Fruit fly (Drosophila melanogaster) whole organism, embryonic: ENCODE results near the gene CG43165.

Experiments
- BtbVII ChIP-seq: fragments of 200-800 bp; sonication (Bioruptor generic); optimal IDR thresholded peaks from 3 replicates; lab custom pipeline; 2017; ENCODE audit warnings: missing biosample characterization, mild to moderate bottlenecking, missing genetic modification characterization
- CG11085 ChIP-seq: fragments of 200-800 bp; sonication (Bioruptor generic); IDR thresholded peaks from 2 replicates; pipeline ENCODE4 v1.3.6; 2022; ENCODE audit warnings: missing biosample characterization, missing genetic modification characterization
- CG12299 ChIP-seq: fragments of 200-800 bp; sonication (Bioruptor generic); optimal IDR thresholded peaks from 2 replicates; lab custom pipeline; 2018; ENCODE audit warnings: missing biosample characterization, mild to moderate bottlenecking, missing genetic modification characterization
- CG12769 ChIP-seq: fragments of 200-800 bp; sonication (Bioruptor generic); optimal IDR thresholded peaks from 2 replicates; lab custom pipeline; 2019; ENCODE audit warnings: missing biosample characterization, mild to moderate bottlenecking, missing genetic modification characterization, moderate library complexity
- CG14667 ChIP-seq: fragments of 200-800 bp; sonication (Bioruptor generic); IDR thresholded peaks from 2 replicates; pipeline ENCODE4 v1.3.6; 2022; ENCODE audit warnings: missing biosample characterization, missing genetic modification characterization
- CG14860 ChIP-seq: fragments of 200-800 bp; sonication (Bioruptor generic); IDR thresholded peaks from 3 replicates; pipeline ENCODE4 v1.3.6; 2022; ENCODE audit warnings: missing biosample characterization, missing genetic modification characterization; ENCODE audit not compliant: partially characterized antibody
- CG15269 ChIP-seq: fragments of 200-800 bp; sonication (Bioruptor generic); optimal IDR thresholded peaks from 2 replicates; lab custom pipeline; 2018; ENCODE audit warnings: missing biosample characterization, mild to moderate bottlenecking, missing genetic modification characterization, moderate library complexity
- CG17186 ChIP-seq: fragments of 200-800 bp; sonication (Bioruptor generic); optimal IDR thresholded peaks from 3 replicates; lab custom pipeline; 2017; ENCODE audit warnings: missing biosample characterization, missing genetic modification reagents, missing genetic modification characterization
- CG2116 ChIP-seq: fragments of 200-800 bp; sonication (Bioruptor generic); optimal IDR thresholded peaks from 3 replicates; lab custom pipeline; 2018; ENCODE audit warnings: missing biosample characterization, mild to moderate bottlenecking, missing genetic modification characterization
- CG2199 ChIP-seq: fragments of 200-800 bp; sonication (Bioruptor generic); IDR thresholded peaks from 3 replicates; pipeline ENCODE4 v1.3.6; 2022; ENCODE audit warnings: missing biosample characterization, missing genetic modification characterization
- CG2712 ChIP-seq: fragments of 200-800 bp; optimal IDR thresholded peaks from 3 replicates; lab custom pipeline; 2019; ENCODE audit warnings: missing biosample characterization, mild to moderate bottlenecking, missing genetic modification characterization, moderate library complexity
- CG31365 ChIP-seq: fragments of 200-800 bp; sonication (Bioruptor generic); optimal IDR thresholded peaks from 2 replicates; lab custom pipeline; 2018; ENCODE audit warnings: missing biosample characterization, mild to moderate bottlenecking, missing genetic modification characterization
- CG31388 ChIP-seq: fragments of 200-800 bp; sonication (Bioruptor generic); optimal IDR thresholded peaks from 2 replicates; lab custom pipeline; 2016; ENCODE audit warnings: missing biosample characterization, missing genetic modification characterization
- CG3163 ChIP-seq: fragments of 200-800 bp; sonication (Bioruptor generic); optimal IDR thresholded peaks from 3 replicates; lab custom pipeline; 2016; ENCODE audit warnings: missing biosample characterization, missing genetic modification characterization
- CG34376 ChIP-seq: fragments of 200-800 bp; sonication (Bioruptor generic); optimal IDR thresholded peaks from 2 replicates; lab custom pipeline; 2018; ENCODE audit warnings: missing biosample characterization, mild to moderate bottlenecking, missing genetic modification characterization
- CG4424 ChIP-seq: fragments of 200-800 bp; sonication (Bioruptor generic); optimal IDR thresholded peaks from 3 replicates; lab custom pipeline; 2016; ENCODE audit warnings: missing biosample characterization, missing genetic modification characterization
- CG4854 ChIP-seq: fragments of 200-800 bp; sonication (Bioruptor generic); optimal IDR thresholded peaks from 2 replicates; lab custom pipeline; 2016; ENCODE audit warnings: missing biosample characterization, missing genetic modification characterization, inconsistent platforms
- Deaf1 ChIP-seq: fragments of 200-800 bp; optimal IDR thresholded peaks from 3 replicates; lab custom pipeline; 2019; ENCODE audit warnings: missing biosample characterization, mild to moderate bottlenecking, missing genetic modification characterization, moderate library complexity
- Dll ChIP-seq: fragments of 200-800 bp; sonication (Bioruptor generic); IDR thresholded peaks from 4 replicates; pipeline ENCODE4 v1.3.6; 2022; ENCODE audit warnings: missing biosample characterization, missing genetic modification characterization; ENCODE audit not compliant: partially characterized antibody
- Doc2 ChIP-seq: fragments of 200-800 bp; sonication (Bioruptor generic); IDR thresholded peaks from 2 replicates; pipeline ENCODE4 v1.3.6; 2022; ENCODE audit warnings: missing biosample characterization, missing genetic modification characterization
- Dp ChIP-seq: fragments of 200-800 bp; sonication (Bioruptor generic); optimal IDR thresholded peaks from 2 replicates; lab custom pipeline; 2018; ENCODE audit warnings: missing biosample characterization, mild to moderate bottlenecking, missing genetic modification characterization, moderate library complexity
- E2f2 ChIP-seq: fragments of 200-800 bp; sonication (Bioruptor generic); IDR thresholded peaks from 2 replicates; pipeline ENCODE4 v1.3.6; 2022; ENCODE audit warnings: missing biosample characterization, missing genetic modification characterization
- Ets97D ChIP-seq: fragments of 200-800 bp; sonication (Bioruptor generic); optimal IDR thresholded peaks from 3 replicates; lab custom pipeline; 2016; ENCODE audit warnings: missing biosample characterization, missing genetic modification characterization
- HLH4C ChIP-seq: fragments of 200-800 bp; sonication (Bioruptor generic); IDR thresholded peaks from 3 replicates; pipeline ENCODE4 v1.3.6; 2022; ENCODE audit warnings: missing biosample characterization, missing genetic modification characterization; ENCODE audit not compliant: partially characterized antibody
- Hand ChIP-seq: fragments of 200-800 bp; sonication (Bioruptor generic); optimal IDR thresholded peaks from 2 replicates; lab custom pipeline; 2017; ENCODE audit warnings: mild to moderate bottlenecking, missing biosample characterization, missing genetic modification reagents, missing genetic modification characterization
- HmgD ChIP-seq: fragments of 200-800 bp; sonication (Bioruptor generic); optimal IDR thresholded peaks from 3 replicates; lab custom pipeline; 2016; ENCODE audit warnings: missing biosample characterization, missing genetic modification characterization
- Mes4 ChIP-seq: fragments of 200-800 bp; sonication (Bioruptor generic); optimal IDR thresholded peaks from 2 replicates; lab custom pipeline; 2016; ENCODE audit warnings: missing biosample characterization, missing genetic modification characterization
- Pdp1 ChIP-seq, 2 experiments: fragments of 200-800 bp; sonication (Bioruptor generic); optimal IDR thresholded peaks; 3 replicates each; lab custom pipeline; 2016; ENCODE audit warnings: missing biosample characterization in 2 of 2, missing genetic modification characterization in 2 of 2, mild to moderate bottlenecking in 1 of 2, moderate library complexity in 1 of 2
- Usf ChIP-seq: fragments of 200-800 bp; sonication (Bioruptor generic); optimal IDR thresholded peaks from 2 replicates; lab custom pipeline; 2017; ENCODE audit warnings: missing genotype, missing biosample characterization, missing genetic modification characterization
- Xbp1 ChIP-seq: fragments of 200-800 bp; sonication (Bioruptor generic); optimal IDR thresholded peaks from 3 replicates; lab custom pipeline; 2016; ENCODE audit warnings: missing biosample characterization, mild to moderate bottlenecking, missing genetic modification characterization
- ab ChIP-seq: fragments of 200-800 bp; sonication (Bioruptor generic); optimal IDR thresholded peaks from 2 replicates; lab custom pipeline; 2016; ENCODE audit warnings: missing biosample characterization, missing genetic modification characterization
- bab2 ChIP-seq: fragments of 200-800 bp; sonication (Bioruptor generic); optimal IDR thresholded peaks from 2 replicates; lab custom pipeline; 2016; ENCODE audit warnings: missing biosample characterization, missing genetic modification characterization
- dmrt11E ChIP-seq: fragments of 200-800 bp; sonication (Bioruptor generic); optimal IDR thresholded peaks from 3 replicates; lab custom pipeline; 2018; ENCODE audit warnings: missing biosample characterization, mild to moderate bottlenecking, missing genetic modification characterization, moderate library complexity
- eve ChIP-seq, 2 experiments: fragments of >200 bp; optimal IDR thresholded peaks; 2 replicates each; lab custom pipeline; 2017; ENCODE audit warnings: missing biosample characterization in 2 of 2, missing genetic modification characterization in 2 of 2
- ewg ChIP-seq: fragments of 200-800 bp; sonication (Bioruptor generic); optimal IDR thresholded peaks from 3 replicates; lab custom pipeline; 2017; ENCODE audit warnings: mild to moderate bottlenecking, missing biosample characterization, missing genetic modification reagents, missing genetic modification characterization
- grau ChIP-seq: fragments of 200-800 bp; optimal IDR thresholded peaks from 3 replicates; lab custom pipeline; 2019; ENCODE audit warnings: missing biosample characterization, mild to moderate bottlenecking, missing genetic modification characterization, moderate library complexity
- gsb ChIP-seq: fragments of 200-800 bp; sonication (Bioruptor generic); IDR thresholded peaks from 2 replicates; pipeline ENCODE4 v1.3.6; 2022; ENCODE audit warnings: missing biosample characterization, missing genetic modification characterization
- kay ChIP-seq: fragments of 200-800 bp; sonication (Bioruptor generic); optimal IDR thresholded peaks from 2 replicates; lab custom pipeline; 2016; ENCODE audit warnings: missing biosample characterization, missing genetic modification characterization
- nerfin-2 ChIP-seq: fragments of 200-800 bp; sonication (Bioruptor generic); IDR thresholded peaks from 2 replicates; pipeline ENCODE4 v1.3.6; 2022; ENCODE audit warnings: missing biosample characterization, missing genetic modification characterization; ENCODE audit not compliant: partially characterized antibody
- nmo ChIP-seq: fragments of 200-800 bp; sonication (Bioruptor generic); optimal IDR thresholded peaks from 2 replicates; lab custom pipeline; 2018; ENCODE audit warnings: missing biosample characterization, mild to moderate bottlenecking, missing genetic modification characterization, moderate library complexity
- onecut ChIP-seq: fragments of 200-800 bp; sonication (Bioruptor generic); IDR thresholded peaks from 2 replicates; pipeline ENCODE4 v1.3.6; 2022; ENCODE audit warnings: missing biosample characterization, missing genetic modification characterization
- psq ChIP-seq: fragments of 200-800 bp; sonication (Bioruptor generic); optimal IDR thresholded peaks from 2 replicates; lab custom pipeline; 2017; ENCODE audit warnings: missing biosample characterization, missing genetic modification characterization
- pzg ChIP-seq: fragments of 200-800 bp; sonication (Bioruptor generic); optimal IDR thresholded peaks from 3 replicates; lab custom pipeline; 2018; ENCODE audit warnings: missing biosample characterization, mild to moderate bottlenecking, missing genetic modification characterization, moderate library complexity
- scrt ChIP-seq: fragments of 200-800 bp; sonication (Bioruptor generic); optimal IDR thresholded peaks from 2 replicates; lab custom pipeline; 2018; ENCODE audit warnings: missing biosample characterization, mild to moderate bottlenecking, missing genetic modification characterization, moderate library complexity
- vvl ChIP-seq: fragments of 200-800 bp; sonication (Bioruptor generic); IDR thresholded peaks from 2 replicates; pipeline ENCODE4 v1.3.6; 2022; ENCODE audit warnings: missing biosample characterization, missing genetic modification characterization

Gene CG43165

DNA sequence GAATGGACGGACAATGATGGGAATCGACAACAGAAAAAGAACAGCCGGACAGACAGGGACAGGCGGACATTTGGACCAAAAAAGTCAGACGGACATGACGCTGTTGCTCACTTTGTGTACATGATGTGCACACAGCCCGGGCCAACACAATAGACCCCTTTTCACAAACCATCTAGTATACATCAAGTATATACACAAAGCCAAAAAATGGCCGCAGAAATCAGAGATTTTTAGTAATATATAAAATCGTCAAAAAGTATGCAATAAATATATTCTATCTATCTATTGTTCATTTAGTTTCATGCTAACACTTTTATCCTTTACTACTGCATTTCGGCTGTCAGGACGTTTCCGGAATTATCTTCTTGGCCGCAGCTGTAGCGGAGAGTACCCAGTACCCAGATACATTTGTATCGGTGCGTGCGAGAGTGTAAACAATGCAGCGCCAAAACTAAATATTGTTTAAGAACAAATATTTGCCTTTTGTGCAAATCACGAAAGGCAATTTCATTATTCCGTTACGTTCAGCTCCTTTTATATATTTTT, 24.7 kb upstream of the CG43165 start (continued):
- TF ChIP-seq bab2 (GFP tag; lab: Kevin White, UChicago): no peak
- TF ChIP-seq Xbp1: no peak
- TF ChIP-seq vvl (GFP tag; lab: Robert Waterston, UW): no peak
- TF ChIP-seq CG12769: peak; percentile 48
- TF ChIP-seq CG31388: no peak
- no peak for TF ChIP-seq CG2712
- no peak for TF ChIP-seq dmrt11E (tag; lab: Kevin White, UChicago)
- no peak for TF ChIP-seq kay (GFP tag; lab: Kevin White, UChicago)
- TF ChIP-seq, all 482 proteins: peak for 57

DNA sequence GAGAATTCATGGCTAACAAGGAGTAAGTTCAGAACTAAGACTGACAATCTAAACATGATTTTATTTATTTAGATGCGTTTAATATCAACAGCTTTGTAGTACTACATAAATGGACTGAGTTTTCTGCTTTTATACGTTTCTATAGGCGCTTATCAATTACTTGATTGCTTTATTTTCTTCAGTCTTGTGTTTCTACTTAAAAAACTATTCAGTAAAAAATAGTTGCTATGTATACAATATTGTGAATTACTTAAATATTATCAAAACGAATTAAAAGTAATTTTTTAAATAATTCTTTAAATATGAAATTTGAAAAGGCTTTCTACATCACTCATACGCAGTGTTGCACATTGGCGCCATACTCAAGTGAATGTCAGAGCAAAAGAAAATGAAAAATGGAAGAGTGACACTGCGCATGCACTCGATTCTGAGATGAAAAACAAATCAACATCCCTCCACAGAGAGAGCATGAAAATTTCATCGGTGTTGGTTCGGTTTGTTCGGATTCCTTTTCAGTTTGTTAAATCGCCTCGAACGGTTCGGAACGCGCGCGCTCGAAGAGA, 22.9 kb upstream of the CG43165 start, which contains the start of the genes lectin-24A and Shaw:
Gene lectin-24A (minus strand): TSS at position 101 of the 563 bp plus-strand sequence.
Gene Shaw (plus strand): TSS at position 513 of the 563 bp plus-strand sequence.
- TF ChIP-seq CG12299 (tag; lab: Kevin White, UChicago): no peak
- no peak for TF ChIP-seq onecut (GFP tag; lab: Robert Waterston, UW)
- no peak for TF ChIP-seq CG17186 (GFP tag; lab: Kevin White, UChicago)
- TF ChIP-seq BtbVII (GFP tag; lab: Kevin White, UChicago): no peak
- TF ChIP-seq ab (GFP tag; lab: Kevin White, UChicago): no peak
- TF ChIP-seq dmrt11E (tag; lab: Kevin White, UChicago): no peak
- no peak for TF ChIP-seq kay (GFP tag; lab: Kevin White, UChicago)
- no peak for TF ChIP-seq Pdp1 (GFP tag; optimal IDR thresholded peaks at IDR 0.05; lab: Kevin White, UChicago)
- TF ChIP-seq CG3163 (GFP tag; lab: Kevin White, UChicago): no peak
- TF ChIP-seq Dp (GFP tag; lab: Kevin White, UChicago): peak; percentile 19
- peak; percentile 36; the same call in 1 of the 2 replicates for TF ChIP-seq E2f2 (GFP tag; lab: Robert Waterston, UW)
- TF ChIP-seq HLH4C (GFP tag; lab: Robert Waterston, UW): no peak
- peak; percentile 31 for TF ChIP-seq psq (GFP tag; lab: Kevin White, UChicago)
- TF ChIP-seq Hand: no peak
- TF ChIP-seq pzg (GFP tag; lab: Kevin White, UChicago): peak; percentile 2
- peak; percentile 73 for TF ChIP-seq Deaf1 (tag; lab: Kevin White, UChicago)
- peak; percentile 48 for TF ChIP-seq CG2116 (GFP tag; lab: Kevin White, UChicago)
- peak; percentile 83 for TF ChIP-seq ewg (GFP tag; lab: Kevin White, UChicago)

DNA sequence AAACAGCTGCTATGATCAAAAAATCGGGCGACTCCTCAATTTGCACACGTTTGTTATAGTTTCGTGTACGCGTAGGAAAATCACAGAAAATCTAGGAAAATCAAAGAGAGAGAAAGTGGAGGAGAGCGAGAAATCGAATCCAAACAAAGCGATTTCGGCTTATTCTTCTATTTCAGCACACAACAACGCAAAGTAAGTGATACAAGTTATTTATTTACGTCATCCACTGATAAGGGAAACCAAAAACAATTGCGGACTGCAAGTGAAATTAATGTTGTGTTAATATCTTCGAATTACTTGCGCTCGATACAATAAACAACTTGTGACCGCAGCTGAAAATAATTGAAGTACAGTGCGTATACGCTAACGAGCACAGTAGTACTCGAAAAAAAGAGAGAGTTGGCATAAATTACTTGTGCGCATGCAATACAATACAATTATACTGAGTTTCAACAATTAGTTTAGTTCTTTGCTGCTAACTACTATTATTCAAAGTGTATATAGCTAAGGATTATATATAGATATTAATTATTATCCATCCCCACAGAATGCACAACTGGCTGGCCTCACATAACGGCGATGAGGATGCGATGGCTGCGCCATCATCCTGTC, 18.8 kb upstream of the CG43165 start:
- TF ChIP-seq CG2199 (GFP tag; lab: Robert Waterston, UW): 0 out of 3 replicates have a peak, but pooled peaks have one; percentile 26
- TF ChIP-seq CG14860 (GFP tag; lab: Robert Waterston, UW): no peak
- TF ChIP-seq CG15269 (tag; lab: Kevin White, UChicago): no peak
- TF ChIP-seq grau (tag; lab: Kevin White, UChicago): peak; percentile 88
- TF ChIP-seq HmgD (GFP tag; lab: Kevin White, UChicago): no peak
- TF ChIP-seq Ets97D (GFP tag; lab: Kevin White, UChicago): no peak
- TF ChIP-seq CG4854: no peak
- no peak for TF ChIP-seq Usf (GFP tag; lab: Kevin White, UChicago)
- no peak for TF ChIP-seq Doc2 (GFP tag; lab: Robert Waterston, UW)
- no peak for TF ChIP-seq CG34376 (GFP tag; lab: Kevin White, UChicago)
- no peak for TF ChIP-seq CG2116 (GFP tag; lab: Kevin White, UChicago)
- TF ChIP-seq nmo (GFP tag; lab: Kevin White, UChicago): no peak
- no peak for TF ChIP-seq CG11085
- no peak for TF ChIP-seq scrt (GFP tag; lab: Kevin White, UChicago)
- TF ChIP-seq CG4424 (GFP tag; lab: Kevin White, UChicago): no peak
- TF ChIP-seq Pdp1 (GFP tag; optimal IDR thresholded peaks at IDR 0.05; lab: Kevin White, UChicago): peak in 1 of 2 experiments; percentile 77
- no peak for TF ChIP-seq nerfin-2
- no peak for TF ChIP-seq Mes4 (GFP tag; lab: Kevin White, UChicago)
- no peak for TF ChIP-seq CG31365 (tag; lab: Kevin White, UChicago)
- no peak for TF ChIP-seq gsb
- TF ChIP-seq CG14667 (GFP tag; lab: Robert Waterston, UW): no peak
- TF ChIP-seq eve (GFP tag; optimal IDR thresholded peaks at IDR 0.05; lab: Kevin White, UChicago): peak in 1 of 2 experiments; percentile 89
- no peak for TF ChIP-seq Dll (GFP tag; lab: Robert Waterston, UW)
